Worm (Caenorhabditis elegans): Measurements from ENCODE around the gene C27F2.7.

DNA sequence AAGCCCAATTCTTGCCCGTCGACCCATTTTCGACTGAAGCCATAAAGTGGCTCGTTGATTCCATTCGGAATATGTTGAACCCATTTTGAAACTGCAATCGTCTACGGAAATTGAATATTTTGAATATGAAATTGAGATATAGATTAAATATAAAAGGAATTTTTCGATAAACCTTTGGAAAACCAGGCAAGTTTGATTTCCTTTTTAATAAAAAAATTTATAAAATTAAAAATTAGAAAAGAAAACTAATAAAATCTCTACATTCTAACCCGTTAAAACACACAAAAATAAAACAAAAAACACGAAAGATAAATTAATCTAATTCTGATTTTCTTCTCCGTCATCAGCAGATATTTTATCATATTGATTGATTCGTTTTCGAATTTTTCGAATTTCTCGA is 22.6 kb upstream of the C27F2.7 start, which contains the start of gene R144.12:
- TF ChIP-seq nhr-76 (tag; optimal IDR thresholded peaks at IDR 0.05), result no peak
- no peak for TF ChIP-seq mdl-1 (tag; optimal IDR thresholded peaks at IDR 0.05)
- TF ChIP-seq unc-62 (GFP tag; optimal IDR thresholded peaks at IDR 0.05), result no peak
- no peak for TF ChIP-seq elt-3 (tag; optimal IDR thresholded peaks at IDR 0.05)
- no peak for TF ChIP-seq tbx-2 (tag; optimal IDR thresholded peaks at IDR 0.05)
- no peak for TF ChIP-seq ama-1 (optimal IDR thresholded peaks at IDR 0.05)
- TF ChIP-seq hmg-11 (tag; optimal IDR thresholded peaks at IDR 0.05), result no peak
- TF ChIP-seq pqm-1 (tag; optimal IDR thresholded peaks at IDR 0.05), result no peak
- TF ChIP-seq jun-1 (tag; optimal IDR thresholded peaks at IDR 0.05), result no peak
- no peak for TF ChIP-seq fos-1 (tag; optimal IDR thresholded peaks at IDR 0.05)
- TF ChIP-seq nhr-11 (tag; optimal IDR thresholded peaks at IDR 0.05), result no peak
